Worm (Caenorhabditis elegans): ENCODE data around the gene T07A9.12.

ce11 chrIV:427100-427908 is 16.6 kb downstream of the T07A9.12 start:
- TF ChIP-seq lin-39 (tag; optimal IDR thresholded peaks at IDR 0.05) (no peak), pha-4 (tag; optimal IDR thresholded peaks at IDR 0.05) (no peak), aly-2 (tag; optimal IDR thresholded peaks at IDR 0.05) (no peak), nhr-77 (tag; optimal IDR thresholded peaks at IDR 0.05) (no peak), mml-1 (tag; optimal IDR thresholded peaks at IDR 0.05) (no peak), ama-1 (optimal IDR thresholded peaks at IDR 0.05) (no peak), ceh-82 (tag; optimal IDR thresholded peaks at IDR 0.05) (no peak), zag-1 (tag; optimal IDR thresholded peaks at IDR 0.05) (no peak), nfya-1 (tag; optimal IDR thresholded peaks at IDR 0.05; ENCODE audit: insufficient read depth) (peak; percentile 28), egl-27 (tag; optimal IDR thresholded peaks at IDR 0.05) (no peak), sea-2 (GFP tag; optimal IDR thresholded peaks at IDR 0.05) (no peak), unc-39 (tag; optimal IDR thresholded peaks at IDR 0.05) (no peak)

Data from whole organism, L3 larva.